Comparison of ENCODE assay signal across 5 fruit fly cellular contexts in genomic region chr2L:22121651-22122165, dm6.
TF ChIP-seq lines count a peak whose summit lies in the region.

No protein-coding gene starts in this region.

- no peak for TF ChIP-seq CTCF in whole organism, embryonic (GFP tag; optimal IDR thresholded peaks at IDR 0.05; lab: Kevin White, UChicago)

TF ChIP-seq in whole organism, adult, 20 proteins besides CTCF, POLR2A, EP300 and RAD21:
- peak; percentile 28 for TF ChIP-seq CG1620 (GFP tag; optimal IDR thresholded peaks at IDR 0.05; lab: Kevin White, UChicago)
- no peak for TF ChIP-seq CG7045 (GFP tag; optimal IDR thresholded peaks at IDR 0.05; lab: Kevin White, UChicago)
- no peak for TF ChIP-seq kay (GFP tag; lab: Kevin White, UChicago; ENCODE audit: borderline replicate concordance)
- TF ChIP-seq cic (GFP tag; optimal IDR thresholded peaks at IDR 0.05; lab: Kevin White, UChicago) = no peak
- no peak for TF ChIP-seq Crg-1 (GFP tag; optimal IDR thresholded peaks at IDR 0.05; lab: Kevin White, UChicago)
- peak; percentile 3 for TF ChIP-seq Hr96 (GFP tag; optimal IDR thresholded peaks at IDR 0.05; lab: Kevin White, UChicago)
- TF ChIP-seq pad (GFP tag; optimal IDR thresholded peaks at IDR 0.05; lab: Kevin White, UChicago) = no peak
- peak; percentile 67 for TF ChIP-seq ovo (GFP tag; optimal IDR thresholded peaks at IDR 0.05; lab: Kevin White, UChicago)

TF ChIP-seq in whole organism, embryonic, 481 proteins besides CTCF, POLR2A, EP300 and RAD21 (continues in another document):
- TF ChIP-seq CG34224 (GFP tag; IDR thresholded peaks at IDR 0.05; lab: Robert Waterston, UW; ENCODE audit: partially characterized antibody) (peak; percentile 13; the same call in 1 of the 3 replicates), CG17328 (GFP tag; IDR thresholded peaks at IDR 0.05; lab: Robert Waterston, UW) (no peak), Sin3A (optimal IDR thresholded peaks at IDR 0.05; lab: Kevin White, UChicago) (peak; percentile 15), mam (GFP tag; optimal IDR thresholded peaks at IDR 0.05; lab: Kevin White, UChicago) (peak; percentile 9), gsb (GFP tag; IDR thresholded peaks at IDR 0.05; lab: Robert Waterston, UW) (no peak), nom (GFP tag; optimal IDR thresholded peaks at IDR 0.05; lab: Kevin White, UChicago) (peak; percentile 6), pita (GFP tag; optimal IDR thresholded peaks at IDR 0.05; lab: Kevin White, UChicago) (no peak), zf30C (GFP tag; optimal IDR thresholded peaks at IDR 0.05; lab: Kevin White, UChicago) (no peak), CG30403 (GFP tag; optimal IDR thresholded peaks at IDR 0.05; lab: Kevin White, UChicago) (peak; percentile 9), CG16779 (GFP tag; IDR thresholded peaks at IDR 0.05; lab: Robert Waterston, UW) (no peak), CG1024 (GFP tag; IDR thresholded peaks at IDR 0.05; lab: Robert Waterston, UW) (peak; percentile 97), crol (GFP tag; IDR thresholded peaks at IDR 0.05; lab: Robert Waterston, UW) (peak; percentile 94), CG13624 (GFP tag; optimal IDR thresholded peaks at IDR 0.05; lab: Kevin White, UChicago) (peak; percentile 4), Kr (GFP tag; optimal IDR thresholded peaks at IDR 0.05; lab: Kevin White, UChicago) (no peak), CG18011 (GFP tag; optimal IDR thresholded peaks at IDR 0.05; lab: Kevin White, UChicago) (no peak), trh (GFP tag; optimal IDR thresholded peaks at IDR 0.05; lab: Kevin White, UChicago) (no peak), CG10654 (GFP tag; optimal IDR thresholded peaks at IDR 0.05; lab: Kevin White, UChicago) (no peak), CG9609 (GFP tag; optimal IDR thresholded peaks at IDR 0.05; lab: Kevin White, UChicago) (no peak), dati (GFP tag; IDR thresholded peaks at IDR 0.05; lab: Robert Waterston, UW) (no peak), Med (GFP tag; lab: Kevin White, UChicago) (peak; percentile 75), Ravus (GFP tag; IDR thresholded peaks at IDR 0.05; lab: Robert Waterston, UW) (no peak), tgo (GFP tag; IDR thresholded peaks at IDR 0.05; lab: Robert Waterston, UW) (no peak)

TF ChIP-seq in whole organism, prepupa, 60 proteins besides CTCF, POLR2A, EP300 and RAD21 (continues in another document):
- TF ChIP-seq CG11902 (GFP tag; optimal IDR thresholded peaks at IDR 0.05; lab: Kevin White, UChicago) = peak; percentile 0
- peak; percentile 1 for TF ChIP-seq CG34406 (GFP tag; optimal IDR thresholded peaks at IDR 0.05; lab: Kevin White, UChicago)
- TF ChIP-seq CG15336 (GFP tag; IDR thresholded peaks at IDR 0.05; lab: Robert Waterston, UW) = no peak
- TF ChIP-seq lz (GFP tag; optimal IDR thresholded peaks at IDR 0.05; lab: Kevin White, UChicago) = peak; percentile 34
- no peak for TF ChIP-seq vri (GFP tag; optimal IDR thresholded peaks at IDR 0.05; lab: Kevin White, UChicago)
- no peak for TF ChIP-seq CG8632 (GFP tag; optimal IDR thresholded peaks at IDR 0.05; lab: Kevin White, UChicago)
- TF ChIP-seq acj6 (GFP tag; optimal IDR thresholded peaks at IDR 0.05; lab: Kevin White, UChicago) = no peak
- TF ChIP-seq Hr38 (GFP tag; optimal IDR thresholded peaks at IDR 0.05; lab: Kevin White, UChicago) = no peak
- TF ChIP-seq achi (GFP tag; optimal IDR thresholded peaks at IDR 0.05; lab: Kevin White, UChicago) = no peak
- no peak for TF ChIP-seq Met (GFP tag; optimal IDR thresholded peaks at IDR 0.05; lab: Kevin White, UChicago)
- no peak for TF ChIP-seq CG1621 (tag; optimal IDR thresholded peaks at IDR 0.05; lab: Kevin White, UChicago)
- TF ChIP-seq CG3919 (GFP tag; optimal IDR thresholded peaks at IDR 0.05; lab: Kevin White, UChicago) = no peak
- peak; percentile 7 for TF ChIP-seq pdm3 (GFP tag; optimal IDR thresholded peaks at IDR 0.05; lab: Kevin White, UChicago)
- peak; percentile 34 for TF ChIP-seq CG31627 (GFP tag; optimal IDR thresholded peaks at IDR 0.05; lab: Kevin White, UChicago)
- no peak for TF ChIP-seq CG9139 (GFP tag; optimal IDR thresholded peaks at IDR 0.05; lab: Kevin White, UChicago)
- no peak for TF ChIP-seq fd59A (GFP tag; optimal IDR thresholded peaks at IDR 0.05; lab: Kevin White, UChicago)
- TF ChIP-seq CG8119 (GFP tag; IDR thresholded peaks at IDR 0.05; lab: Robert Waterston, UW) = no peak; the same call in 2 of the 3 replicates
- no peak for TF ChIP-seq CG4318 (GFP tag; optimal IDR thresholded peaks at IDR 0.05; lab: Kevin White, UChicago)
- TF ChIP-seq CG8319 (GFP tag; optimal IDR thresholded peaks at IDR 0.05; lab: Kevin White, UChicago) = no peak
- no peak for TF ChIP-seq Eip75B (GFP tag; optimal IDR thresholded peaks at IDR 0.05; lab: Kevin White, UChicago)
- TF ChIP-seq CG10669 (GFP tag; optimal IDR thresholded peaks at IDR 0.05; lab: Kevin White, UChicago) = no peak
- peak; percentile 16 for TF ChIP-seq Sox14 (GFP tag; optimal IDR thresholded peaks at IDR 0.05; lab: Kevin White, UChicago)
- TF ChIP-seq CG6792 (GFP tag; optimal IDR thresholded peaks at IDR 0.05; lab: Kevin White, UChicago) = no peak

TF ChIP-seq in whole organism, pupa, 21 proteins besides CTCF, POLR2A, EP300 and RAD21:
- TF ChIP-seq CG8159 (tag; optimal IDR thresholded peaks at IDR 0.05; lab: Kevin White, UChicago) = peak; percentile 13
- no peak for TF ChIP-seq CG4496 (GFP tag; IDR thresholded peaks at IDR 0.05; lab: Robert Waterston, UW)
- TF ChIP-seq rn (GFP tag; IDR thresholded peaks at IDR 0.05; lab: Robert Waterston, UW) = 0 out of 2 replicates have a peak, but pooled peaks have one; percentile 12
TF ChIP-seq in whole organism, pupa: peak in this region for 2.

TF ChIP-seq in whole organism, wandering third instar larva, 38 proteins besides CTCF, POLR2A, EP300 and RAD21:
- TF ChIP-seq foxo (GFP tag; optimal IDR thresholded peaks at IDR 0.05; lab: Kevin White, UChicago) (no peak), Rel (GFP tag; optimal IDR thresholded peaks at IDR 0.05; lab: Kevin White, UChicago) (no peak), Rel (tag; optimal IDR thresholded peaks at IDR 0.05; lab: Kevin White, UChicago) (no peak), usp (GFP tag; optimal IDR thresholded peaks at IDR 0.05; lab: Kevin White, UChicago) (no peak), OdsH (GFP tag; optimal IDR thresholded peaks at IDR 0.05; lab: Kevin White, UChicago) (no peak), woc (GFP tag; optimal IDR thresholded peaks at IDR 0.05; lab: Kevin White, UChicago) (peak; percentile 63), jim (GFP tag; optimal IDR thresholded peaks at IDR 0.05; lab: Kevin White, UChicago) (no peak), Hr78 (GFP tag; optimal IDR thresholded peaks at IDR 0.05; lab: Kevin White, UChicago) (peak; percentile 70), ey (GFP tag; optimal IDR thresholded peaks at IDR 0.05; lab: Kevin White, UChicago) (no peak), Dfd (GFP tag; optimal IDR thresholded peaks at IDR 0.05; lab: Kevin White, UChicago) (no peak), Vsx2 (GFP tag; optimal IDR thresholded peaks at IDR 0.05; lab: Kevin White, UChicago; ENCODE audit: partially characterized antibody) (no peak), fru (GFP tag; optimal IDR thresholded peaks at IDR 0.05; lab: Kevin White, UChicago) (no peak), GATAd (GFP tag; optimal IDR thresholded peaks at IDR 0.05; lab: Kevin White, UChicago) (no peak), br (GFP tag; optimal IDR thresholded peaks at IDR 0.05; lab: Kevin White, UChicago) (no peak), HLH106 (tag; optimal IDR thresholded peaks at IDR 0.05; lab: Kevin White, UChicago) (peak; percentile 25), sage (GFP tag; optimal IDR thresholded peaks at IDR 0.05; lab: Kevin White, UChicago) (no peak), N (GFP tag; optimal IDR thresholded peaks at IDR 0.05; lab: Kevin White, UChicago) (peak; percentile 92), dl (GFP tag; optimal IDR thresholded peaks at IDR 0.05; lab: Kevin White, UChicago; ENCODE audit: insufficient read depth in 1 of 2, partially characterized antibody in 2 of 2) (no peak), Mio (GFP tag; optimal IDR thresholded peaks at IDR 0.05; lab: Kevin White, UChicago) (no peak), Myc (optimal IDR thresholded peaks at IDR 0.05; lab: Kevin White, UChicago) (peak; percentile 11), Hnf4 (GFP tag; optimal IDR thresholded peaks at IDR 0.05; lab: Kevin White, UChicago) (no peak), tai (GFP tag; optimal IDR thresholded peaks at IDR 0.05; lab: Kevin White, UChicago) (no peak), dsf (GFP tag; optimal IDR thresholded peaks at IDR 0.05; lab: Kevin White, UChicago; ENCODE audit: borderline replicate concordance) (no peak), Sp1 (GFP tag; optimal IDR thresholded peaks at IDR 0.05; lab: Kevin White, UChicago) (no peak), Abd-B (GFP tag; optimal IDR thresholded peaks at IDR 0.05; lab: Kevin White, UChicago) (no peak), lola (GFP tag; optimal IDR thresholded peaks at IDR 0.05; lab: Kevin White, UChicago) (peak; percentile 92)
